Fruit fly (Drosophila melanogaster) whole organism, adult: ENCODE data around the gene faf.

Experiments
- CG11617 ChIP-seq: fragments of 200-800 bp; sonication (Bioruptor generic); optimal IDR thresholded peaks from 2 replicates; lab custom pipeline; 2017; ENCODE audit warnings: mild to moderate bottlenecking, missing biosample characterization, missing genetic modification reagents, missing genetic modification characterization
- CG12768 ChIP-seq: fragments of 200-800 bp; sonication (Bioruptor generic); optimal IDR thresholded peaks from 2 replicates; lab custom pipeline; 2017; ENCODE audit warnings: missing biosample characterization, missing genetic modification characterization, mild to moderate bottlenecking, moderate library complexity, missing genetic modification reagents
- CG14711 ChIP-seq: fragments of 200-800 bp; sonication (Bioruptor generic); optimal IDR thresholded peaks from 2 replicates; lab custom pipeline; 2018; ENCODE audit warnings: missing biosample characterization, mild to moderate bottlenecking, missing genetic modification characterization, moderate library complexity
- CG1620 ChIP-seq: fragments of 200-800 bp; sonication (Bioruptor generic); optimal IDR thresholded peaks from 2 replicates; lab custom pipeline; 2016; ENCODE audit warnings: missing biosample characterization, missing genetic modification characterization
- CG33017 ChIP-seq: fragments of 200-800 bp; sonication (Bioruptor generic); optimal IDR thresholded peaks from 2 replicates; lab custom pipeline; 2018; ENCODE audit warnings: missing biosample characterization, mild to moderate bottlenecking, missing genetic modification characterization, moderate library complexity
- CG5204 ChIP-seq: fragments of 200-800 bp; sonication (Bioruptor generic); optimal IDR thresholded peaks from 2 replicates; lab custom pipeline; 2016; ENCODE audit warnings: missing biosample characterization, missing genetic modification characterization
- CG7045 ChIP-seq: fragments of 200-800 bp; sonication (Bioruptor generic); optimal IDR thresholded peaks from 2 replicates; lab custom pipeline; 2017; ENCODE audit warnings: missing biosample characterization, mild to moderate bottlenecking, missing genetic modification characterization
- CG7101 ChIP-seq: fragments of 200-800 bp; sonication (Bioruptor generic); optimal IDR thresholded peaks from 2 replicates; lab custom pipeline; 2018; ENCODE audit warnings: missing biosample characterization, mild to moderate bottlenecking, missing genetic modification characterization, moderate library complexity
- Clk ChIP-seq: fragments of 200-800 bp; sonication (Bioruptor generic); optimal IDR thresholded peaks from 2 replicates; lab custom pipeline; 2017; ENCODE audit warnings: missing biosample characterization, missing genetic modification characterization
- Crg-1 ChIP-seq: fragments of 200-800 bp; sonication (Bioruptor generic); optimal IDR thresholded peaks from 2 replicates; lab custom pipeline; 2016; ENCODE audit warnings: missing biosample characterization, missing genetic modification characterization
- Hr96 ChIP-seq: fragments of 200-800 bp; sonication (Bioruptor generic); optimal IDR thresholded peaks from 2 replicates; lab custom pipeline; 2016; ENCODE audit warnings: missing biosample characterization, missing genetic modification characterization
- Mnt ChIP-seq: fragments of 200-800 bp; sonication (Bioruptor generic); optimal IDR thresholded peaks from 2 replicates; lab custom pipeline; 2016; ENCODE audit warnings: missing biosample characterization, mild to moderate bottlenecking, missing genetic modification characterization
- bab1 ChIP-seq: fragments of 200-800 bp; sonication (Bioruptor generic); optimal IDR thresholded peaks from 3 replicates; lab custom pipeline; 2019; ENCODE audit warnings: missing biosample characterization, mild to moderate bottlenecking, missing genetic modification characterization, moderate library complexity
- cic ChIP-seq: fragments of 200-800 bp; sonication (Bioruptor generic); optimal IDR thresholded peaks from 2 replicates; lab custom pipeline; 2017; ENCODE audit warnings: missing biosample characterization, mild to moderate bottlenecking, missing genetic modification characterization, moderate library complexity
- cnc ChIP-seq, 2 experiments: fragments of >200 bp; optimal IDR thresholded peaks; 2 replicates each; lab custom pipeline; 2017
- kay ChIP-seq: fragments of 200-800 bp; sonication (Bioruptor generic); peaks from one replicate; lab custom pipeline; 2016; ENCODE audit warnings: missing biosample characterization, missing genetic modification characterization, borderline replicate concordance
- ovo ChIP-seq: fragments of 200-800 bp; sonication (Bioruptor generic); optimal IDR thresholded peaks from 2 replicates; lab custom pipeline; 2016; ENCODE audit warnings: missing biosample characterization, missing genetic modification characterization
- pad ChIP-seq: fragments of 200-800 bp; sonication (Bioruptor generic); optimal IDR thresholded peaks from 3 replicates; lab custom pipeline; 2017; ENCODE audit warnings: missing biosample characterization, missing genetic modification characterization, mild to moderate bottlenecking, moderate library complexity, missing genetic modification reagents
- tj ChIP-seq: fragments of 200-800 bp; sonication (Bioruptor generic); optimal IDR thresholded peaks from 3 replicates; lab custom pipeline; 2017; ENCODE audit warnings: missing biosample characterization, mild to moderate bottlenecking, missing genetic modification characterization, moderate library complexity
- toe ChIP-seq: fragments of 200-800 bp; sonication (Bioruptor generic); optimal IDR thresholded peaks from 2 replicates; lab custom pipeline; 2016; ENCODE audit warnings: missing biosample characterization, missing genetic modification characterization

Gene faf

DNA sequence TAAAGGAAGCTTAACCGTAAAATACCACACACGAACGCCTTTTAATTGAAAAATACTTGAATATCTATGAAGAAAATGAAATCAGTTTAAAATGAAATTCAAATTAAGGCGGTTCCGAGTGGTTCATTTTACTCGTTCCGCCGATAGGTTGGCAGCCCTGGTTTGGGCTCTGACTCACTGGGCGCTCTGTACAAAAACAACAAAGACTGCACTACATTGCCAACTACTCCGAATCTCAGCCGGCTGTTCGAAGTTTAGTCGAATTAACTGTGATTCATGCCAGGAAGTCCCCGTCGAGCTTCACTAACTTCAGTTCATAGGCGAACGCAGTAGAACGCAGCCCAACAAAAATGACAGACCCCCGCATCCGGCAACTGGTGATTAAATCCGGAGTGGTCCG, 33.5 kb upstream of the faf start, which contains the start of gene Tbca:
TSS of gene Tbca (plus strand) at position 212 of the 400 bp plus-strand sequence.
- TF ChIP-seq bab1 (GFP tag; lab: Kevin White, UChicago) (peak; percentile 79), toe (GFP tag; lab: Kevin White, UChicago) (no peak), cnc (optimal IDR thresholded peaks at IDR 0.05; lab: Kevin White, UChicago) (no peak), Hr96 (no peak), CG7101 (tag; lab: Kevin White, UChicago) (no peak), CG33017 (tag; lab: Kevin White, UChicago) (no peak), pad (GFP tag; lab: Kevin White, UChicago) (peak; percentile 73), kay (GFP tag; lab: Kevin White, UChicago) (peak; percentile 100), CG14711 (tag; lab: Kevin White, UChicago) (peak; percentile 88), ovo (GFP tag; lab: Kevin White, UChicago) (no peak), Clk (GFP tag; lab: Kevin White, UChicago) (no peak), CG1620 (GFP tag; lab: Kevin White, UChicago) (no peak), Mnt (GFP tag; lab: Kevin White, UChicago) (no peak), cic (GFP tag; lab: Kevin White, UChicago) (peak; percentile 30), CG12768 (peak; percentile 36)

DNA sequence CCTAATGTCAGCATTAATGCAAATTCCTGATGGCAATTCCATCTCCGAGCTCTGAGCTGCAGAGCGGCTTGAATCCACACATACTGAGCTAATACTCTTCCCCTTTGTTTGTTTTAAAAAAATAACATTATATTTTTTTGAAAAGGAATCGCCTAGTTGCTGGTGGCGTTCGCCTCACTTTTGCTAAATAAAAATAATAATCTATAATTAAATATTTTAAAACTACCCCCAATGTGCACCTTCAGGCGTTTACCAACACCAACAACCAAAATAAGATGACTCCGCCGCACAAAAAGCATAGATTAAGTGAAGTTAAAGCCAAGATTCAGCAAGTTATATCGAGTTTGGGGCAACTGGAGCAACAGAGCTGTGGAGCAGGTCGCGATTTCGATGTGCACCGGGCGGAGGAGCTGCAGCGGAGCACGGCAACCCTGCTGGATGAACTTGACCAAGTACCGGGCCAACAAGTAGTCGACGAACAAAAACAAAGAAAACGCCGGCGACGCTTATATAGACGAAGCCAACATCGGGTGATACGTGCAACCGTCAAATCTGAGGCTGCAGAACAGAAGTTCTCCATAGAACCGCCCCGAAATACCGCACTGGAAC, 32.7 kb upstream of the faf start, which contains the start of gene CG1896:
TSS of gene CG1896 (plus strand) at position 239 of the 609 bp plus-strand sequence.
- TF ChIP-seq tj (GFP tag; lab: Kevin White, UChicago) (no peak), CG7045 (peak; percentile 19), Hr96 (no peak), CG14711 (tag; lab: Kevin White, UChicago) (peak; percentile 84), cic (GFP tag; lab: Kevin White, UChicago) (no peak), CG5204 (GFP tag; lab: Kevin White, UChicago) (no peak), pad (GFP tag; lab: Kevin White, UChicago) (no peak), CG11617 (GFP tag; lab: Kevin White, UChicago) (peak; percentile 30), CG1620 (GFP tag; lab: Kevin White, UChicago) (peak; percentile 26), Clk (GFP tag; lab: Kevin White, UChicago) (no peak), kay (GFP tag; lab: Kevin White, UChicago) (no peak), CG7101 (tag; lab: Kevin White, UChicago) (peak; percentile 60), Crg-1 (GFP tag; lab: Kevin White, UChicago) (peak; percentile 9), Mnt (GFP tag; lab: Kevin White, UChicago) (peak; percentile 41), toe (GFP tag; lab: Kevin White, UChicago) (peak; percentile 51), ovo (GFP tag; lab: Kevin White, UChicago) (no peak), CG12768 (peak; percentile 61), cnc (optimal IDR thresholded peaks at IDR 0.05; lab: Kevin White, UChicago) (no peak), bab1 (GFP tag; lab: Kevin White, UChicago) (peak; percentile 49), CG33017 (tag; lab: Kevin White, UChicago) (peak; percentile 22)

DNA sequence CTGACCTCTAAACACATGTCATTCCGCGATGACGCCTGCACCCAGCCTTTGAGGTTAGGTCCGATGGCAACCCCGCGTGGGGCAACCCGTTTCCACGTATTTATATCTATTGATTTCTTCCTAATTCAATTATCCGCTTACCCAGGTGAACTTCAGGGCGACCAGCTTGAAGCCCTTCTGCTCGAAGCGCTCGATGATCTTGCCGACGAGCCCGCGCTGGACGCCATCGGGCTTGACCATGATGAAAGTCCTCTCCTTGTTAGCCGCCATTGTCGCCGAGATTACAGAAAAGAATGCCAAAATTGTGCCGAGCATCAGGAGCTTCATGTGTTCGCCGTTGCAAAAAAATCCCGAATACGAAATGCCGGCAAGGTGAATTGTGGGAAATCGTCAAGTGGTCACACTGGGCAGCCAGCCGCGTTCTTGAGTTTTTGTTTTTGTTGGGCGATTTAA, 31.2 kb upstream of the faf start, which contains the start of gene awd:
TSS of gene awd (minus strand) at position 449 of the 453 bp plus-strand sequence.
- TF ChIP-seq Clk (GFP tag; lab: Kevin White, UChicago) (peak; percentile 30), bab1 (GFP tag; lab: Kevin White, UChicago) (peak; percentile 54), CG14711 (tag; lab: Kevin White, UChicago) (peak; percentile 58), Crg-1 (GFP tag; lab: Kevin White, UChicago) (peak; percentile 65), pad (GFP tag; lab: Kevin White, UChicago) (peak; percentile 5), cic (GFP tag; lab: Kevin White, UChicago) (peak; percentile 54), Mnt (GFP tag; lab: Kevin White, UChicago) (peak; percentile 95), CG5204 (GFP tag; lab: Kevin White, UChicago) (no peak), CG12768 (peak; percentile 27), tj (GFP tag; lab: Kevin White, UChicago) (peak; percentile 45), Hr96 (peak; percentile 61), CG7101 (tag; lab: Kevin White, UChicago) (peak; percentile 56), CG1620 (GFP tag; lab: Kevin White, UChicago) (no peak), toe (GFP tag; lab: Kevin White, UChicago) (no peak), ovo (GFP tag; lab: Kevin White, UChicago) (peak; percentile 23), CG11617 (GFP tag; lab: Kevin White, UChicago) (peak; percentile 43), kay (GFP tag; lab: Kevin White, UChicago) (no peak), CG33017 (tag; lab: Kevin White, UChicago) (peak; percentile 47)

DNA sequence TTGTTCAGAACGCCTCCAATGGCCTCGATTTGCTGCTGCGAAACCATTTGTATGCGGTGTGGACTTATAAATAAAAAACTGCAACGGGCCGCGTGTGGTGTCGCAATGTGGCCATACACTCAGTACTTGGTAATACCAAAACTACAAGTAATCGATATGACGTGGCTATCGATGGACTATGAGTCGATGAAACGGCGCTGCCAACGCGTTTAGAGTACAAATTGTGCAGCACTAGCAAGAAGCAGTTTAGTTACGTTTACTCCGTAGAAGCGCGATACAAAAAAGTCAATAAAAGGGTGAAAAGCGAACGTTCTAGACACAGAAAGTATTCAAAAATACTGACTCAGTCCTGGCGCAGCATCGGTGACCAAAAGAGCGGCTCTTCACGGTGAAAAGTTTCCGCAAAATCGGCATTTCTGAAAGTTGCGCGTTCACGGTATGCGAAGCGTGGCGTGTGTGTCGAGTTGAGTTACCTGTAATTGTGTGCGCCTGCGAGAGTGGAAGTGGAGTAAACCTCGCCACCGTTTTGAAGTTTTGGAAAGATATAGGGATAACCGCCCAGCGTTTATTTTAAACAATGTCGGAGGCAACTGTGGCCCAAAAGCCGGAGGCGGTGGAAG, 29.3 kb upstream of the faf start, which contains the start of the genes nero and CG1910:
TSS of gene nero (minus strand) at position 130 of the 620 bp plus-strand sequence.
TSS of gene CG1910 (plus strand) at position 215 of the 620 bp plus-strand sequence.
- TF ChIP-seq bab1 (GFP tag; lab: Kevin White, UChicago) (peak; percentile 42), CG5204 (GFP tag; lab: Kevin White, UChicago) (no peak), Crg-1 (GFP tag; lab: Kevin White, UChicago) (peak; percentile 18), CG12768 (no peak), cic (GFP tag; lab: Kevin White, UChicago) (no peak), CG14711 (tag; lab: Kevin White, UChicago) (no peak), CG7101 (tag; lab: Kevin White, UChicago) (peak; percentile 54), CG1620 (GFP tag; lab: Kevin White, UChicago) (peak; percentile 18), kay (GFP tag; lab: Kevin White, UChicago) (no peak), tj (GFP tag; lab: Kevin White, UChicago) (peak; percentile 85), Mnt (GFP tag; lab: Kevin White, UChicago) (peak; percentile 96), toe (GFP tag; lab: Kevin White, UChicago) (peak; percentile 0), ovo (GFP tag; lab: Kevin White, UChicago) (no peak)
